Worm (Caenorhabditis elegans) whole organism, early embryonic: Measurements from ENCODE around the gene F56A8.3.
A peak's percentile ranks its signal among the peaks of the same experiment; 100 is the strongest.

ENCODE experiments used
- B0310.2 ChIP-seq: sonication (generic microtip); optimal IDR thresholded peaks from 2 replicates; lab custom pipeline; 2016; ENCODE audit warnings: mild to moderate bottlenecking, missing genetic modification characterization, missing compliant biosample characterization
- F13C5.2 ChIP-seq: sonication (generic microtip); optimal IDR thresholded peaks from 2 replicates; lab custom pipeline; 2017; ENCODE audit warnings: mild to moderate bottlenecking, missing genetic modification characterization, inconsistent platforms, missing compliant biosample characterization
- aly-1 ChIP-seq: sonication (generic microtip); optimal IDR thresholded peaks from 2 replicates; lab custom pipeline; 2016; ENCODE audit warnings: missing genetic modification characterization, missing compliant biosample characterization
- ama-1 ChIP-seq: fragments of 150-350 bp; optimal IDR thresholded peaks from 2 replicates; lab custom pipeline; 2014
- ceh-13 ChIP-seq: fragments of 200-800 bp; sonication (Bioruptor generic); optimal IDR thresholded peaks from 2 replicates; lab custom pipeline; 2018; ENCODE audit warnings: mild to moderate bottlenecking, missing genetic modification characterization, missing compliant biosample characterization
- ceh-36 ChIP-seq: sonication (generic microtip); optimal IDR thresholded peaks from 2 replicates; lab custom pipeline; 2016; ENCODE audit warnings: missing genetic modification characterization, inconsistent platforms, missing compliant biosample characterization
- ets-7 ChIP-seq: sonication (generic microtip); optimal IDR thresholded peaks from 2 replicates; lab custom pipeline; 2016; ENCODE audit warnings: missing genotype, missing genetic modification characterization, missing compliant biosample characterization
- flt-1 ChIP-seq: fragments of 200-800 bp; sonication (Bioruptor generic); IDR thresholded peaks from 2 replicates; pipeline ENCODE4 v1.3.6; 2022; ENCODE audit warnings: missing genetic modification characterization, missing compliant biosample characterization
- hmbx-1 ChIP-seq: sonication (generic microtip); optimal IDR thresholded peaks from 2 replicates; lab custom pipeline; 2016; ENCODE audit warnings: mild to moderate bottlenecking, missing genetic modification characterization, missing compliant biosample characterization
- hmg-4 ChIP-seq: fragments of 200-800 bp; sonication (Bioruptor generic); optimal IDR thresholded peaks from 2 replicates; lab custom pipeline; 2018; ENCODE audit warnings: mild to moderate bottlenecking, missing genetic modification characterization, missing compliant biosample characterization
- hnd-1 ChIP-seq: sonication (generic microtip); optimal IDR thresholded peaks from 2 replicates; lab custom pipeline; 2016; ENCODE audit warnings: missing genetic modification characterization, missing compliant biosample characterization
- pes-1 ChIP-seq: fragments of 200-800 bp; sonication (Bioruptor generic); IDR thresholded peaks from 2 replicates; pipeline ENCODE4 v1.3.6; 2022; ENCODE audit warnings: missing genetic modification reagents, missing genetic modification characterization, missing compliant biosample characterization
- scrt-1 ChIP-seq: fragments of 200-800 bp; sonication (Bioruptor generic); IDR thresholded peaks from 2 replicates; pipeline ENCODE4 v1.3.6; 2022; ENCODE audit warnings: missing genetic modification characterization, missing compliant biosample characterization
- sea-1 ChIP-seq: fragments of 200-800 bp; sonication (Bioruptor generic); conservative IDR thresholded peaks from 2 replicates; pipeline ENCODE4 v1.3.6; 2022; ENCODE audit warnings: missing genetic modification characterization, missing compliant biosample characterization
- tbx-11 ChIP-seq: fragments of 200-800 bp; sonication (Bioruptor generic); IDR thresholded peaks from 2 replicates; pipeline ENCODE4 v1.3.6; 2022; ENCODE audit warnings: missing genetic modification characterization, missing compliant biosample characterization
- tbx-37 ChIP-seq: fragments of 200-800 bp; sonication (Bioruptor generic); conservative IDR thresholded peaks from 2 replicates; pipeline ENCODE4 v1.3.6; 2022; ENCODE audit warnings: missing genetic modification reagents, missing genetic modification characterization, missing compliant biosample characterization
- tra-4 ChIP-seq: sonication (generic microtip); optimal IDR thresholded peaks from 2 replicates; lab custom pipeline; 2017; ENCODE audit warnings: missing genetic modification characterization, missing compliant biosample characterization

F56A8.3 gene

DNA sequence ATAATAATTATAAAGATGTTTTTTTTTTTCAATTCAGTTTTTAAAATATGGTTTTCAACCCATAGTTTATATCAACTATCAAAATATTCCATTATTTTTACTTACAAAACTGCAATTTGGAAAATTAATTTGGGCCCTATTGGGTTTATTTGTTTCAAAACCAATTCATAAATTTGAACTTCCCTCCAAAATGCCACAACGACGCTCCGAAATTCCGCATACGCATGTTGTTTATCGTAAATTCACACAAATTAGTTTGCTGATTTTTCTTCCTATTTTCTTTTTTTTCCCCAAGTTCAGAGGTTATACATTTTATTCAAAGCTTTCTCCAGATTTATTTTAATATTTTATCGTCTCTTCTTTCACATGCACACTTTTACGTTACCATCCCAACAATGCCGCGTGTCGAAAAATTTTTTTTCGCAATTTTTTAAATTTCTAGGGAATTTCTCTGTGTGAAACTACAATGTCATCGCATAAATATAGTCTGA lies at the start of gene F56A8.3:
F56A8.3 (plus strand) TSS at position 441 of the 491 bp plus-strand sequence.
- TF ChIP-seq F13C5.2 (tag; lab: Kevin White, UChicago) (peak; percentile 39), pes-1 (GFP tag; lab: Robert Waterston, UW) (no peak)

- TF ChIP-seq ceh-13 (GFP tag; lab: Kevin White, UChicago), result no peak
- no peak for TF ChIP-seq hmg-4 (GFP tag; lab: Kevin White, UChicago)
- no peak for TF ChIP-seq sea-1 (GFP tag; lab: Robert Waterston, UW)
- no peak for TF ChIP-seq tbx-37 (GFP tag; lab: Robert Waterston, UW)
- TF ChIP-seq hnd-1, result no peak
- TF ChIP-seq flt-1 (GFP tag; lab: Robert Waterston, UW), result no peak
- no peak for TF ChIP-seq aly-1 (tag; lab: Kevin White, UChicago)
- no peak for TF ChIP-seq scrt-1
- no peak for TF ChIP-seq hmbx-1 (tag; lab: Kevin White, UChicago)
- no peak for TF ChIP-seq ama-1 (lab: Kevin White, UChicago)
- TF ChIP-seq F13C5.2 (tag; lab: Kevin White, UChicago), result no peak
- TF ChIP-seq tbx-11 (GFP tag; lab: Robert Waterston, UW), result no peak
- TF ChIP-seq pes-1 (GFP tag; lab: Robert Waterston, UW), result no peak
- TF ChIP-seq B0310.2 (tag; lab: Kevin White, UChicago), result no peak
- TF ChIP-seq tra-4 (tag; lab: Kevin White, UChicago), result no peak
- TF ChIP-seq ceh-36 (tag; lab: Kevin White, UChicago), result no peak
- no peak for TF ChIP-seq ets-7 (tag; lab: Kevin White, UChicago)
Measured at ce11 chrIII:13208978-13209377, 47.7 kb upstream of the F56A8.3 start.

- TF ChIP-seq hmbx-1 (tag; lab: Kevin White, UChicago) (no peak), hmg-4 (GFP tag; lab: Kevin White, UChicago) (no peak), tra-4 (tag; lab: Kevin White, UChicago) (no peak), aly-1 (tag; lab: Kevin White, UChicago) (no peak), B0310.2 (tag; lab: Kevin White, UChicago) (no peak), ets-7 (tag; lab: Kevin White, UChicago) (no peak), tbx-37 (GFP tag; lab: Robert Waterston, UW) (no peak), pes-1 (GFP tag; lab: Robert Waterston, UW) (no peak), scrt-1 (no peak), ceh-36 (tag; lab: Kevin White, UChicago) (no peak), tbx-11 (GFP tag; lab: Robert Waterston, UW) (no peak), hnd-1 (no peak), ama-1 (lab: Kevin White, UChicago) (no peak), ceh-13 (GFP tag; lab: Kevin White, UChicago) (no peak), flt-1 (GFP tag; lab: Robert Waterston, UW) (no peak), F13C5.2 (tag; lab: Kevin White, UChicago) (no peak), sea-1 (GFP tag; lab: Robert Waterston, UW) (no peak)
Measured at ce11 chrIII:13212366-13212765, 44.3 kb upstream of the F56A8.3 start, which contains the start of gene tsp-3. TSS of gene tsp-3 (plus strand) at chrIII:13212666.

- TF ChIP-seq tbx-37 (GFP tag; lab: Robert Waterston, UW), result no peak
- TF ChIP-seq flt-1 (GFP tag; lab: Robert Waterston, UW), result no peak
- TF ChIP-seq sea-1 (GFP tag; lab: Robert Waterston, UW), result no peak
Measured at ce11 chrIII:13213111-13213510, 43.6 kb upstream of the F56A8.3 start.

DNA sequence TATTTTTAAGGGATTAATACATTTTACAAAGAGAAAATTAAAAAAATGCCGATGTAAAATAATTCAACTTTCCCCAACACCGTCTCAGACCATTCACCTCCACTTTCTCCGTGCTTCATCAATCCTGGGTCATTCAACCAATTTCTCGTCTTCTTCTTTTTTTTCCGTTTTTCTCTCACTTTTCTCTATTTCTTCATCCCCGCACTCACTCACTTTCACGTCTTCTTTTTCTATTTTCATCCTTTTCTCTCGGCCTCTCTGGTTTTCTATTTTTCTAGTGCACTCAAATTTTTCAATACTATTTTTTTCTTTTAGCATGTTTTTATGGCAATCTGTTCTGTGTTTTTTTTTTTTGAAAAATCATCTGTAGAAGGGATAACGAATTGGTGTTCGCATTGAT lies 41.0 kb upstream of the F56A8.3 start:
- no peak for TF ChIP-seq hmbx-1 (tag; lab: Kevin White, UChicago)
- TF ChIP-seq tra-4 (tag; lab: Kevin White, UChicago), result no peak
- no peak for TF ChIP-seq aly-1 (tag; lab: Kevin White, UChicago)
- no peak for TF ChIP-seq scrt-1
- no peak for TF ChIP-seq hnd-1

- TF ChIP-seq pes-1 (GFP tag; lab: Robert Waterston, UW) (no peak), tra-4 (tag; lab: Kevin White, UChicago) (no peak), ceh-36 (tag; lab: Kevin White, UChicago) (no peak), sea-1 (GFP tag; lab: Robert Waterston, UW) (no peak), tbx-11 (GFP tag; lab: Robert Waterston, UW) (no peak), scrt-1 (no peak), hnd-1 (no peak), ceh-13 (GFP tag; lab: Kevin White, UChicago) (no peak), hmbx-1 (tag; lab: Kevin White, UChicago) (no peak)
Measured at ce11 chrIII:13216488-13217016, 40.1 kb upstream of the F56A8.3 start.

DNA sequence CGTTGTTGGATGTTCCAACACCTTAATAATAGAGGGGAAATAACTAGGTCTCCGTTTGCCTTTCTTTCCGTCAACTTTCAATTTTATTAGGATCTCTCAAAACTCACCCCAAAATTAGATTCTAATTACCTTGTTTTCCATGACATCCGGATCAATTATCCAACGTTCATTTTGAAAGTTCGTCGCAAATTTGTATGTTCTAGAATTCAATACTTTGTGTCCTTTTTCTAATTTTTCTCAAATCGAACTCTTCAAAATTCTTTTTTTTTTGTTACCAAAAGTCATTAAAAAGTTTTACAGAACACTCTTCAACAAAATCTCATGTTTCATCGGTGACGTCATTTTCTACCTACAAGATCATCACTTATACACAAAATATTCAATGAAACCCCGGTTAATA lies 33.9 kb upstream of the F56A8.3 start, which contains the start of gene Y43F4A.1:
Y43F4A.1 (plus strand) TSS at position 301 of the 400 bp plus-strand sequence.
- TF ChIP-seq tbx-37 (GFP tag; lab: Robert Waterston, UW), result no peak
- no peak for TF ChIP-seq aly-1 (tag; lab: Kevin White, UChicago)
- no peak for TF ChIP-seq ets-7 (tag; lab: Kevin White, UChicago)
- TF ChIP-seq flt-1 (GFP tag; lab: Robert Waterston, UW), result no peak
- no peak for TF ChIP-seq hmg-4 (GFP tag; lab: Kevin White, UChicago)
- TF ChIP-seq sea-1 (GFP tag; lab: Robert Waterston, UW), result no peak

- no peak for TF ChIP-seq hmg-4 (GFP tag; lab: Kevin White, UChicago)
- no peak for TF ChIP-seq aly-1 (tag; lab: Kevin White, UChicago)
- TF ChIP-seq pes-1 (GFP tag; lab: Robert Waterston, UW), result peak; percentile 71
- TF ChIP-seq flt-1 (GFP tag; lab: Robert Waterston, UW), result 0 out of 2 replicates have a peak, but pooled peaks have one; percentile 55
- no peak for TF ChIP-seq hnd-1
- no peak for TF ChIP-seq ama-1 (lab: Kevin White, UChicago)
- no peak for TF ChIP-seq ets-7 (tag; lab: Kevin White, UChicago)
- TF ChIP-seq hmbx-1 (tag; lab: Kevin White, UChicago), result no peak
- 0 out of 2 replicates have a peak, but pooled peaks have one; percentile 64 for TF ChIP-seq sea-1 (GFP tag; lab: Robert Waterston, UW)
- TF ChIP-seq scrt-1, result peak; percentile 49; the same call in 1 of the 2 replicates
- TF ChIP-seq ceh-13 (GFP tag; lab: Kevin White, UChicago), result no peak
- TF ChIP-seq B0310.2 (tag; lab: Kevin White, UChicago), result no peak
- TF ChIP-seq tbx-37 (GFP tag; lab: Robert Waterston, UW), result no peak; the same call in 1 of the 2 replicates
- peak; percentile 29; the same call in 1 of the 2 replicates for TF ChIP-seq tbx-11 (GFP tag; lab: Robert Waterston, UW)
- TF ChIP-seq tra-4 (tag; lab: Kevin White, UChicago), result no peak
- no peak for TF ChIP-seq F13C5.2 (tag; lab: Kevin White, UChicago)
- TF ChIP-seq ceh-36 (tag; lab: Kevin White, UChicago), result no peak
Measured at ce11 chrIII:13224395-13224794, 32.3 kb upstream of the F56A8.3 start.
